Worm (Caenorhabditis elegans): Measurements from ENCODE around the gene vha-2.
A peak's percentile ranks its signal among the peaks of the same experiment; 100 is the strongest.

vha-2 gene

DNA sequence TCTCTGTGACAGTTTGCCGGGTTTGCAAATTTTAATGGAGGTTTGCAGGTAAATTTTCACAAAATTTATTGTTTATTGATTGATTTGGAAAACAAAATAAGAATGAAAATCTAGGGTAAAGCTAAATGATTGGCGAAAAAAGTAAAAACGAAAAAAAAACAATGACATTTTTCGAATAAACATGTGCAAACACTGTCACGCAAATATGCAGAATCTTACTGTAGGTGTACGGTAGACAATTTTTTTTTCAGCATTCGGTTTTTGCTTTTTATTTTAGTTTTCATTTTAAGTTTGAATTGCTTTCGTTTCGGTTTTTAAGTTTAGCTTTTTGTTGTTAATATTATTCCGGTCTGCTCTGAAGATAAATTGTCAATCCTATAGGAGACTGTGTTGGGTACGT is 35.9 kb downstream of the vha-2 start (continued):
- TF ChIP-seq T20F7.1 (GFP tag; optimal IDR thresholded peaks at IDR 0.05) = peak; percentile 23

DNA sequence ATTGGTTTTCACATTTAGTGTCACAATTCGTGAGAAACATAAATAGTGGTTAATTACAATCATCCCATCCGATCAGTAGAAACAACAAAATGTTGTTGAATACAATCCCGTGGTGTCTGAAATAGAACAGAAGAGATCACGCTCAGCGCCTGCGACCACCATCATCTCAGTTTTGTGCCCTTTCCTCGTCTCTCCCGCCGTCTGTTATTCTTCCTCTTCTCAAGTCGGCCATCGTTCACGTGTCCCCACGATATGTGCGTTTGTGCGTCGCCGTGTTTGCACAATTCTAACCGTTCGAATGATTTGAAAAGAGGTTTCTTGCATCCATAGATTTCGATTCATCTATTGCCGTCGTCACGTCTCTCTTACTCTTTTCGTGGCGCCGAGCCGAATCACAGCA is 36.8 kb downstream of the vha-2 start, which contains the start of gene panl-3:
TSS of gene panl-3 (plus strand) at position 294 of the 400 bp plus-strand sequence.
- TF ChIP-seq gei-8 (GFP tag; optimal IDR thresholded peaks at IDR 0.05) (no peak), F26F4.8 (GFP tag; conservative IDR thresholded peaks at IDR 0.05) (no peak), ceh-82 (tag; optimal IDR thresholded peaks at IDR 0.05) (no peak), zag-1 (tag; optimal IDR thresholded peaks at IDR 0.05) (no peak), Y105C5A.15 (GFP tag; IDR thresholded peaks at IDR 0.05) (no peak), nhr-77 (tag; optimal IDR thresholded peaks at IDR 0.05) (no peak), aly-2 (tag; optimal IDR thresholded peaks at IDR 0.05) (no peak), ceh-62 (tag; optimal IDR thresholded peaks at IDR 0.05) (no peak), spr-3 (GFP tag; optimal IDR thresholded peaks at IDR 0.05) (no peak), egl-27 (tag; optimal IDR thresholded peaks at IDR 0.05) (no peak), Y5F2A.4 (GFP tag; optimal IDR thresholded peaks at IDR 0.05) (no peak), nhr-28 (tag; optimal IDR thresholded peaks at IDR 0.05) (peak; percentile 32), ceh-28 (tag; optimal IDR thresholded peaks at IDR 0.05) (no peak), unc-130 (GFP tag; optimal IDR thresholded peaks at IDR 0.05) (no peak), fkh-10 (GFP tag; optimal IDR thresholded peaks at IDR 0.05) (no peak), mep-1 (tag; optimal IDR thresholded peaks at IDR 0.05) (peak; percentile 63), spr-1 (tag; optimal IDR thresholded peaks at IDR 0.05) (no peak), T20F7.1 (GFP tag; optimal IDR thresholded peaks at IDR 0.05) (no peak), lim-7 (GFP tag; IDR thresholded peaks at IDR 0.05) (no peak), aha-1 (tag) (peak; percentile 67), lir-3 (tag; optimal IDR thresholded peaks at IDR 0.05) (no peak), fos-1 (tag; optimal IDR thresholded peaks at IDR 0.05) (no peak), attf-4 (tag; optimal IDR thresholded peaks at IDR 0.05) (no peak), lin-29 (GFP tag; IDR thresholded peaks at IDR 0.05) (no peak), set-16 (GFP tag; IDR thresholded peaks at IDR 0.05) (peak; percentile 23; the same call in 1 of the 2 replicates), daf-8 (GFP tag; IDR thresholded peaks at IDR 0.05) (no peak), nhr-10 (tag; optimal IDR thresholded peaks at IDR 0.05) (no peak), dve-1 (tag; optimal IDR thresholded peaks at IDR 0.05; ENCODE audit: insufficient read depth) (peak; percentile 58), saeg-2 (GFP tag; IDR thresholded peaks at IDR 0.05) (no peak), lsy-2 (tag; optimal IDR thresholded peaks at IDR 0.05) (peak; percentile 10 to 74), zip-11 (GFP tag; IDR thresholded peaks at IDR 0.05) (no peak), F37D6.2 (tag; optimal IDR thresholded peaks at IDR 0.05) (no peak), nhr-237 (tag; optimal IDR thresholded peaks at IDR 0.05) (no peak), lin-38 (GFP tag; IDR thresholded peaks at IDR 0.05) (peak; percentile 50), daf-12 (tag; optimal IDR thresholded peaks at IDR 0.05) (no peak), lin-13 (GFP tag; optimal IDR thresholded peaks at IDR 0.05) (peak; percentile 45), hif-1 (tag; optimal IDR thresholded peaks at IDR 0.05) (peak in 1 of 2 experiments; percentile 32), nhr-42 (GFP tag; IDR thresholded peaks at IDR 0.05) (no peak), daf-19 (GFP tag; conservative IDR thresholded peaks at IDR 0.05) (no peak), daf-16 (GFP tag; optimal IDR thresholded peaks at IDR 0.05) (no peak), daf-16 (tag; optimal IDR thresholded peaks at IDR 0.05) (no peak), nhr-41 (GFP tag; IDR thresholded peaks at IDR 0.05) (no peak), nhr-102 (tag; optimal IDR thresholded peaks at IDR 0.05) (no peak), madf-9 (GFP tag; conservative IDR thresholded peaks at IDR 0.05) (no peak), ceh-44 (GFP tag; IDR thresholded peaks at IDR 0.05) (no peak), pha-4 (GFP tag; IDR thresholded peaks at IDR 0.05) (no peak), pha-4 (tag; optimal IDR thresholded peaks at IDR 0.05) (peak; percentile 16), nhr-111 (GFP tag; optimal IDR thresholded peaks at IDR 0.05) (no peak), nhr-76 (tag; optimal IDR thresholded peaks at IDR 0.05) (no peak), nhr-11 (tag; optimal IDR thresholded peaks at IDR 0.05) (no peak), zip-2 (tag; optimal IDR thresholded peaks at IDR 0.05) (no peak), ZK337.2 (GFP tag; IDR thresholded peaks at IDR 0.05) (no peak)

Data from whole organism, L4 larva.